Worm (Caenorhabditis elegans) whole organism, L3 larva: ENCODE results near the gene Y73B3A.8.
"Not testable (repeated sequence)": the region's sequence is repeated elsewhere in the genome, so short reads cannot be mapped to it uniquely, and the experiment has no call there.

ENCODE experiments used
- elt-3 ChIP-seq, 3 experiments: fragments of 150-350 bp in 1 of 3; sonication (generic microtip) in 2 of 3; optimal IDR thresholded peaks; 2 replicates in 2 of 3; 4 replicates in 1 of 3; lab custom pipeline; 2014 to 2017; ENCODE audit warnings: missing biosample characterization in 3 of 3, missing genetic modification characterization in 3 of 3
- fkh-10 ChIP-seq: sonication (generic microtip); optimal IDR thresholded peaks from 2 replicates; lab custom pipeline; 2017; ENCODE audit warnings: missing biosample characterization, missing genetic modification reagents, missing genetic modification characterization
- fos-1 ChIP-seq: fragments of 150-350 bp; optimal IDR thresholded peaks from 2 replicates; lab custom pipeline; 2014; ENCODE audit warnings: missing biosample characterization, missing genetic modification characterization
- jun-1 ChIP-seq: fragments of 150-350 bp; optimal IDR thresholded peaks from 2 replicates; lab custom pipeline; 2014; ENCODE audit warnings: missing biosample characterization, missing genetic modification reagents, missing genetic modification characterization
- lin-39 ChIP-seq: fragments of 150-350 bp; optimal IDR thresholded peaks from 2 replicates; lab custom pipeline; 2018; ENCODE audit warnings: missing biosample characterization, missing genetic modification reagents, missing genetic modification characterization
- nhr-23 ChIP-seq: fragments of 150-350 bp; optimal IDR thresholded peaks from 2 replicates; lab custom pipeline; 2014; ENCODE audit warnings: missing biosample characterization, missing genetic modification reagents, missing genetic modification characterization
- pha-4 ChIP-seq: fragments of 150-350 bp; optimal IDR thresholded peaks from 2 replicates; lab custom pipeline; 2014; ENCODE audit warnings: missing biosample characterization, missing genetic modification reagents, missing genetic modification characterization
- sea-2 ChIP-seq: fragments of 150-350 bp; sonication (generic microtip); optimal IDR thresholded peaks from 4 replicates; lab custom pipeline; 2014; ENCODE audit warnings: missing biosample characterization, missing genetic modification reagents, missing genetic modification characterization
- snpc-4 ChIP-seq: fragments of 150-350 bp; optimal IDR thresholded peaks from 2 replicates; lab custom pipeline; 2014; ENCODE audit warnings: missing biosample characterization, missing genetic modification characterization

DNA sequence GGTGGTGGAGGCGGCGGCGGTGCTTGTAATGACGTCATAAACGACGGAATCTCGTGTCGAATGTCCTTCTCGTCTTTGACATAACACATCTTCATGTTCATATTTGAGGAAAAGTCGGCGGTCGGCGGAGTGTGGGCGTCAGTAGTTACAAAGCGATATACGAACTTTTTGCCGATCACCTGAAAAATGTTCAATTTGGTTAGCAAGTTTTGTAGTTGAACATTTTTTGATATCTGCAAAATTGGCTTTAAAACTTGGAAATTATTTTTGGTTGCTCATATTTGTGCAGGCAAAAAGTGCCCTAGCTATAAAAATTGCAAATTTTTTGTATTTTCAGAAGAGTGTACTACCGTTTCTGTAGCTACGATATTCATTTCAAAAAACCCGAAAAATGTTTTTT, 32.1 kb downstream of the Y73B3A.8 start, which contains the start of gene elk-2:
- not testable (repeated sequence) for TF ChIP-seq pha-4; sea-2 (GFP tag; lab: Kevin White, UChicago); fos-1 (tag; lab: Kevin White, UChicago); snpc-4; nhr-23 (tag; lab: Kevin White, UChicago); elt-3 (tag; optimal IDR thresholded peaks at IDR 0.05; lab: Kevin White, UChicago); jun-1 (tag; lab: Kevin White, UChicago); lin-39 (tag; lab: Kevin White, UChicago); fkh-10 (GFP tag; lab: Kevin White, UChicago)
